Worm (Caenorhabditis elegans): Measurements from ENCODE around the gene fce-2.

The fce-2 gene

DNA sequence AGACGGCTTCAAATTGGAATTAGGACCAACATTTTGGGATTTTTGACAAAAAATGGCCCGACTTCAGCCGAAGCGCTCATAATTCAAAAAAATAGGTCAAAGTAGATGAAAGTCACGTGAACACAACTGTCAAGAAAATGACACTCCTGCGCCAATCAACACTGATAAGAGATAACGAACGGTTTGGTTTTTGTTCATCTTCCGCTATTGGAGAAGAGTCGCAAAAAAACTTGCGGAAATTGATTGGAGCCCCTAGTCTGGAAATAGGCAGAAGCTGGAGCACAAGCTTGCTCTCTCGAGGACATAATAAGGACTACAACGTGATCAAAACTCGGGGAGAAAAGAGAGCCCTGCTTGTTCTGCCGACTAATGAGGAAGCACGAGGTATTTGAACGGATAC lies 12.9 kb upstream of the fce-2 start:
- no peak for TF ChIP-seq ceh-6 (GFP tag; optimal IDR thresholded peaks at IDR 0.05)
- peak; percentile 6 for TF ChIP-seq hlh-30 (tag; optimal IDR thresholded peaks at IDR 0.05; ENCODE audit: insufficient read depth)

DNA sequence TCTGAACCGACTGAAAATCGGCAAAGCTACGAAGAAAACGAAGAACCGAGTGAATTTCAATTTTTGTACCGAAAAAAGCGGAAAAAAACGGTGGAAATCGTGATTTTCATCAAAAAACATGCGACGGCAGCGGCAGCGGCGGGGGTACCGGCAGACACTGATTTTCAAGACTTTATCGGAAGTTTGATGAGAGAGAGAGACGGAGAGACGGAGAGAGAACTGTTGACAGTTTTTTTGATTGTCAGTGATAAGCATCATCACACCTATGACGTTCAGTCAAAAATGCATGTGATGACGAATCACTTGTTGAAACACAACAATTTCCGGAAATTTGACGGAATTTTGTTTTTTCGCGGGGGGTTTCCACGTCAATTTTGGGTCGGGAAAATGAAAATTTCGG lies 11.7 kb upstream of the fce-2 start:
- TF ChIP-seq syd-9 (tag; optimal IDR thresholded peaks at IDR 0.05) (no peak), pag-3 (tag; optimal IDR thresholded peaks at IDR 0.05; ENCODE audit: borderline replicate concordance) (no peak), ztf-16 (tag; optimal IDR thresholded peaks at IDR 0.05) (no peak)

DNA sequence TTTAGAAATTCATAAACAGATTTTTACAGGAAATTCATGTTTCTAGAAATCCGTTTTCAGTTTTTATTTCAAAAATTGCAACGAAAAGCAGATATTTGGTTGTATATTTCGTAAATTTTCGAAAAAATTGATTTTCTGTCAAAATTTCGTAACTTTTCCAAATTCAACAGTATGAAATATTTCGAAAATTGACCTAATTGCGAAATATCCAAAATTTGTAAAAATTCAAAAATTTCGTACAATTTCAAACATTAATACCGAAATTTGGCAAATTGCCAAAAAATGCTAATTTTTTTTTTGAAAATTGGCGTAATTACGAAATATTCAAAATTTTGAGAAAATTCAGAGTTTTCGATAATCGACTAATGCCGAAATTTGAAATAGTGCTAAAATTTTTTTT lies 11.2 kb upstream of the fce-2 start:
- TF ChIP-seq ceh-6 (GFP tag; optimal IDR thresholded peaks at IDR 0.05) (no peak), tbx-2 (tag; optimal IDR thresholded peaks at IDR 0.05) (no peak), eyg-1 (tag; optimal IDR thresholded peaks at IDR 0.05) (no peak), fax-1 (tag; optimal IDR thresholded peaks at IDR 0.05) (no peak), pag-3 (tag; optimal IDR thresholded peaks at IDR 0.05; ENCODE audit: borderline replicate concordance) (no peak), madf-2 (tag; optimal IDR thresholded peaks at IDR 0.05) (no peak), pha-4 (tag; optimal IDR thresholded peaks at IDR 0.05) (no peak), ceh-45 (GFP tag; IDR thresholded peaks at IDR 0.05) (no peak), odd-2 (tag; optimal IDR thresholded peaks at IDR 0.05) (no peak), npax-4 (tag; optimal IDR thresholded peaks at IDR 0.05) (no peak), fkh-6 (tag; optimal IDR thresholded peaks at IDR 0.05) (no peak), sox-4 (tag; optimal IDR thresholded peaks at IDR 0.05) (no peak), unc-3 (GFP tag; conservative IDR thresholded peaks at IDR 0.05) (no peak), unc-3 (tag; optimal IDR thresholded peaks at IDR 0.05) (no peak), K09A11.1 (tag; optimal IDR thresholded peaks at IDR 0.05; ENCODE audit: insufficient read depth) (no peak)

DNA sequence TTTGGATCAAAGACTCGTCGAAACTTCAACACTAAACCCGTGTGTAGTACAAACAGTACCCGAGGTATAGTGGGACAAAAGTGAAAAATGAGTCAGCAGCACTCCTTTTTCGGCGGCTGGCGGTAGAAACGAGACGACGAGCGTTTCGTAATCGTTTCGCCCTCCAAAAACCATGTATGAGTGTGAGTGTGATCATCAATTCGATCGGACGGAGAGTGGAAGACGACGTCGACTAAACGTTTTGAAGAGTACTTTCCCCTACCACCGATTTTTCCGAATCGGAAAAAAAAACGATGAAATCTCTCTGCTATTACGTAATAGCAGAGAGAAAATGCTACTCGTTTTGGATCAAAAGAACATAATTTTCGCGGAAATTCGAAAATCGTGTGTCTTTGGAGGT lies 9.7 kb upstream of the fce-2 start:
- TF ChIP-seq unc-3 (GFP tag; conservative IDR thresholded peaks at IDR 0.05), result no peak
- no peak for TF ChIP-seq unc-3 (tag; optimal IDR thresholded peaks at IDR 0.05)
- TF ChIP-seq hlh-30 (tag; optimal IDR thresholded peaks at IDR 0.05; ENCODE audit: insufficient read depth), result no peak
- TF ChIP-seq zip-5 (tag; optimal IDR thresholded peaks at IDR 0.05), result no peak
- TF ChIP-seq ceh-9 (tag; optimal IDR thresholded peaks at IDR 0.05), result no peak
- no peak for TF ChIP-seq eyg-1 (tag; optimal IDR thresholded peaks at IDR 0.05)
- no peak for TF ChIP-seq fkh-6 (tag; optimal IDR thresholded peaks at IDR 0.05)
- TF ChIP-seq unc-42 (tag; optimal IDR thresholded peaks at IDR 0.05), result no peak
- no peak for TF ChIP-seq ceh-6 (GFP tag; optimal IDR thresholded peaks at IDR 0.05)
- no peak for TF ChIP-seq Y22D7AL.16 (tag; optimal IDR thresholded peaks at IDR 0.05)
- TF ChIP-seq ceh-34 (tag; optimal IDR thresholded peaks at IDR 0.05), result no peak
- TF ChIP-seq ceh-30 (tag; optimal IDR thresholded peaks at IDR 0.05), result no peak
- no peak for TF ChIP-seq ceh-45 (GFP tag; IDR thresholded peaks at IDR 0.05)
- TF ChIP-seq ceh-24 (tag; optimal IDR thresholded peaks at IDR 0.05), result no peak

DNA sequence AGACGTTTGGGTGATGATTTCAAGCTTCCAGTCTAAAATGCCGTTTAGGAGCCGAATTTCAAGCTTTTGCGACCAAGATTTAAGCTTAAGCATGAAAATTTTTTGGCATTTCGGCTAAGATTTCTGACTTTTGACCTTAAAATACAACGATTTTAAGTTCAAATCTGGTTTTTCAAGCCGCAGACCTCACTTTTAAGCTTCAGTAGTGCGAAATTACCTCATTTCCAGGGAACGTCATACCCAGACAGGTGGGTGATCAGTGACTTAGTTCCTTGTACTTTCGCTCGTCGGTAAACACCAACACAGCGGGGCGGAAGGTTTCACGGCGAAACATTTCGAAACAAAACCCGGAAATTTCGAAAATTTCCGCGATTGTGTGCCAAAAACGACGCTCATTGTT lies 8.8 kb upstream of the fce-2 start:
- no peak for TF ChIP-seq pax-1 (tag; optimal IDR thresholded peaks at IDR 0.05)
- TF ChIP-seq gmeb-2 (tag; optimal IDR thresholded peaks at IDR 0.05), result no peak
- TF ChIP-seq ceh-19 (GFP tag; optimal IDR thresholded peaks at IDR 0.05), result no peak
- TF ChIP-seq hlh-8 (tag; optimal IDR thresholded peaks at IDR 0.05), result no peak

DNA sequence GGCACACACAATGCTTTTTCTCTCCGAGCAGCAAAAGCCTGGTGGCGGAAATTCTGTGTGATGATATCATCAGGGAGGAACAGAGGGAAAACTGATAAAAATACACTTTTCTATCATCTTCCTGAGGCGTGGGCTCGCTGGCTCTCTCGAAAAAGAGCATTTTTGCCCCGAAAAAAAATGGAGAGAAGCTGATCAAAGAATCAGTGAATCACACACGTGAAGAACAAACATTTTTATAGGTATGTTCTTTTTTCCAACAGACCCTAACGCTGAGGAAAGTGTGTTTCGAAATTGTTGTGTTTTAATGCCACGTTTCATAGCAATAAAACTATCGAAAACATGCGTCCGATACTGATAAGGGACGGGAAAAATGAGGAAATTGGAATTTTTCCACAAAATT lies 8.3 kb upstream of the fce-2 start:
- TF ChIP-seq unc-86 (tag; optimal IDR thresholded peaks at IDR 0.05) (no peak), hlh-6 (tag; optimal IDR thresholded peaks at IDR 0.05) (no peak), C08G9.2 (tag; optimal IDR thresholded peaks at IDR 0.05) (no peak), ceh-34 (tag; optimal IDR thresholded peaks at IDR 0.05) (no peak), elt-2 (tag; optimal IDR thresholded peaks at IDR 0.05) (peak; percentile 5)

All from whole organism, late embryonic.